Worm (Caenorhabditis elegans): ENCODE measurements around the gene denn-4.

Gene denn-4

DNA sequence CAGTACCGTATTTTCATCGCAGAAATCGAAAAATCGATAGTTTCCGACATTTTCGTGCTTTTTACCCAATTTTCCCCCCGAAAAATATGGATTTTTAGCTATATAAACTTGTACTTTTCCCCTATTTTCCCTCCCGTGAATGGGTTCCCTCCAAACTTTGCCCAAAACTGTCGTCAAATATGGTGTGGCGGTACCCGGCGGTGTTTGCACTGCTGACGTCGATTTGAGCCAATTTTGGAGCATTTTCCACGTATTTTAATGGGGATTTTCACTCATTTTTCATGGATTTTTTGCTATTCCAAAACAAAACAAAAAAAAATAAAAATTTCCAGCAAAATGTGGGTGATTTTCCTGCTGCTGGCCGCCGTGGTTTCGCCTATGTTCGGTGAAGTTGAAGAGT lies 49.6 kb downstream of the denn-4 start, which contains the start of gene Y76B12C.3:
Y76B12C.3 (plus strand) TSS at position 334 of the 400 bp plus-strand sequence.
- TF ChIP-seq unc-120 (tag; optimal IDR thresholded peaks at IDR 0.05; ENCODE audit: poor library complexity, severe bottlenecking) (peak; percentile 21), sptf-1 (tag; optimal IDR thresholded peaks at IDR 0.05) (no peak), elt-3 (tag; optimal IDR thresholded peaks at IDR 0.05) (no peak)

DNA sequence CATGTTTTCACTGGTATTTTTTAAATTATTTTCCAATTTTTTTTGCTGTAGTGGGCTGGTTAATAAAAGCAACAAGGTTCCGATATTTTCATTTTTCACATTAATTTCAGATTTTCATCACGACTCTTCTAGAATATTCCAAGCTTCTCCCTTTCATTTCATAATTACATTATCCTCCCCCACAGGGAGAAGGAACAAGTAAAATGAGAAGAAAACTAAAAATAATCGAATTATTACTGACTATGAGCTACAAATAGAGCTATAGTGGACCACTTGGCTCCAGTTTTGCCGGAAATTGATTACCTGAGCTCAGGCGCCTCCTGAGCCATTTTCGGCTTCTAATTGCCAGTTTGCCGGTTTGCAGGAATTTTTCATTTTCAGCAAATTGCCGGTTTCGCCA lies 51.8 kb downstream of the denn-4 start:
- no peak for TF ChIP-seq cnd-1 (tag; optimal IDR thresholded peaks at IDR 0.05)
- no peak for TF ChIP-seq lin-32 (GFP tag; optimal IDR thresholded peaks at IDR 0.05)
- TF ChIP-seq sem-2 (GFP tag; optimal IDR thresholded peaks at IDR 0.05), result no peak
- no peak for TF ChIP-seq mab-5 (tag; optimal IDR thresholded peaks at IDR 0.05)
- TF ChIP-seq ces-1 (GFP tag; optimal IDR thresholded peaks at IDR 0.05), result peak; percentile 61
- no peak for TF ChIP-seq bed-3 (GFP tag; optimal IDR thresholded peaks at IDR 0.05)

DNA sequence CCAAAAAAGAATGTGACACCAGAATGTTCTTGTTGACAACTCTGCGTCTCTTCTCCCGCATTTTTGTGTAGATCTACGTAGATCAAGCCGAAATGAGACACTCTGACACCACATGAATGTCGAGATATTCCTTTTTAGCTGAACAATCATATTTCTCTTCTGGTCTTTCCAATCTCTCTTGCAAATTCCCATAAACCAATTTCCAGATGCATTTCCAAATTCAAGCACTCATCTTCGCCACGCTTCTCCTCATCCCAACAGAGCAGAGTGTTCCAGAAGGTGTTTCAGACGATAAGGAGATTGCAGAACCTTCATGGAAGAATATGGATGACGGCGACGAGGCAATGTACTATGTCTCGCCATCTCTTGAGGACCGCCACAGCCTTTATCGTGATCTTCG lies 56.0 kb downstream of the denn-4 start, which contains the start of gene Y76B12C.8:
Y76B12C.8 (plus strand) TSS at position 207 of the 400 bp plus-strand sequence.
- no peak for TF ChIP-seq pha-4 (tag; optimal IDR thresholded peaks at IDR 0.05)
- no peak for TF ChIP-seq ces-1 (GFP tag; optimal IDR thresholded peaks at IDR 0.05)
- no peak for TF ChIP-seq lsy-2 (tag; optimal IDR thresholded peaks at IDR 0.05)
- TF ChIP-seq ceh-43 (GFP tag; optimal IDR thresholded peaks at IDR 0.05), result no peak
- no peak for TF ChIP-seq elt-3 (tag; optimal IDR thresholded peaks at IDR 0.05)
- no peak for TF ChIP-seq ceh-83 (GFP tag; optimal IDR thresholded peaks at IDR 0.05)
- TF ChIP-seq mep-1 (tag; optimal IDR thresholded peaks at IDR 0.05), result no peak
- TF ChIP-seq mab-5 (tag; optimal IDR thresholded peaks at IDR 0.05), result no peak
- TF ChIP-seq nhr-28 (tag; optimal IDR thresholded peaks at IDR 0.05), result no peak
- no peak for TF ChIP-seq tbx-8 (GFP tag; optimal IDR thresholded peaks at IDR 0.05)
- no peak for TF ChIP-seq unc-62 (GFP tag; optimal IDR thresholded peaks at IDR 0.05)
- TF ChIP-seq ztf-11 (tag; optimal IDR thresholded peaks at IDR 0.05), result no peak
- no peak for TF ChIP-seq hlh-1 (tag; optimal IDR thresholded peaks at IDR 0.05)
- TF ChIP-seq nhr-237 (tag; optimal IDR thresholded peaks at IDR 0.05), result no peak

DNA sequence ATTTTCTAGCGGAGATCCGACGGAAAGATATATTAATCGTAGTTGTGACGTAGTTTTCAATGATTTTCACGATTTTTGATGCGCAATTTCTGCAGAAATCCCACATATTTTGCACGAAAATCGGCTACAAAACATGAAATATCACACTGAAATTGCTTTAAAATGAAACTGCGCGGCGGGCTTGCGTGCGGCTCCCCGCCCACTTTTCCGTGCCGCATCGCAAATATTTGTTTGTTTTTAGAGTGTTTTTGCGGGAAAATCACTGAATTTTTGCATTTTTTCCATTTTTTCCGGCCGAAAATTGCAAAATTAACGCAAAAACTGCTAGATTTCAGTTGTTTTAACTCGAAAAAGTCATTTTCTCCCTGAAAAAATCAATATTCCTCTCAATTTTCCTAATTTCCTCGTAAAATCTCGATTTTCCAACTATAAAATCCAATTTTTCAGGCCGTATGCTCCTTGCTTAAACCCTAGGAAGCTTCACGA lies 57.2 kb downstream of the denn-4 start, which contains the start of gene Y76B12C.6:
Y76B12C.6 (plus strand) TSS at position 436 of the 486 bp plus-strand sequence.
- TF ChIP-seq unc-120 (tag; optimal IDR thresholded peaks at IDR 0.05; ENCODE audit: poor library complexity, severe bottlenecking), result peak; percentile 34
- TF ChIP-seq tbx-8 (GFP tag; optimal IDR thresholded peaks at IDR 0.05), result peak; percentile 8
- TF ChIP-seq ham-2 (GFP tag; optimal IDR thresholded peaks at IDR 0.05), result peak; percentile 32
- no peak for TF ChIP-seq ceh-39 (tag; optimal IDR thresholded peaks at IDR 0.05)
- peak; percentile 0 for TF ChIP-seq lin-13 (tag; optimal IDR thresholded peaks at IDR 0.05)
- no peak for TF ChIP-seq hlh-1 (tag; optimal IDR thresholded peaks at IDR 0.05)
- peak; percentile 43 for TF ChIP-seq lin-32 (GFP tag; optimal IDR thresholded peaks at IDR 0.05)
- TF ChIP-seq drap-1 (GFP tag; optimal IDR thresholded peaks at IDR 0.05), result peak; percentile 69
- TF ChIP-seq pha-4 (tag; optimal IDR thresholded peaks at IDR 0.05), result peak; percentile 1
- peak; percentile 15 for TF ChIP-seq ces-1 (GFP tag; optimal IDR thresholded peaks at IDR 0.05)
- peak; percentile 29 for TF ChIP-seq bed-3 (GFP tag; optimal IDR thresholded peaks at IDR 0.05)
- TF ChIP-seq unc-62 (GFP tag; optimal IDR thresholded peaks at IDR 0.05), result peak; percentile 8
- peak; percentile 40 for TF ChIP-seq sem-2 (GFP tag; optimal IDR thresholded peaks at IDR 0.05)
- TF ChIP-seq snpc-4 (tag; optimal IDR thresholded peaks at IDR 0.05), result no peak
- TF ChIP-seq mep-1 (tag; optimal IDR thresholded peaks at IDR 0.05), result peak; percentile 55
- TF ChIP-seq cnd-1 (tag; optimal IDR thresholded peaks at IDR 0.05), result peak; percentile 22
- no peak for TF ChIP-seq mab-5 (tag; optimal IDR thresholded peaks at IDR 0.05)
- no peak for TF ChIP-seq nhr-76 (tag; optimal IDR thresholded peaks at IDR 0.05)
- TF ChIP-seq M03D4.4 (tag; optimal IDR thresholded peaks at IDR 0.05), result peak; percentile 80
- TF ChIP-seq mls-2 (tag; optimal IDR thresholded peaks at IDR 0.05), result peak; percentile 77
- peak; percentile 4 for TF ChIP-seq blmp-1 (tag; optimal IDR thresholded peaks at IDR 0.05)
- peak; percentile 57 for TF ChIP-seq ceh-43 (GFP tag; optimal IDR thresholded peaks at IDR 0.05)
- TF ChIP-seq nhr-237 (tag; optimal IDR thresholded peaks at IDR 0.05), result no peak
- peak; percentile 82 for TF ChIP-seq sptf-1 (tag; optimal IDR thresholded peaks at IDR 0.05)
- no peak for TF ChIP-seq ceh-83 (GFP tag; optimal IDR thresholded peaks at IDR 0.05)

DNA sequence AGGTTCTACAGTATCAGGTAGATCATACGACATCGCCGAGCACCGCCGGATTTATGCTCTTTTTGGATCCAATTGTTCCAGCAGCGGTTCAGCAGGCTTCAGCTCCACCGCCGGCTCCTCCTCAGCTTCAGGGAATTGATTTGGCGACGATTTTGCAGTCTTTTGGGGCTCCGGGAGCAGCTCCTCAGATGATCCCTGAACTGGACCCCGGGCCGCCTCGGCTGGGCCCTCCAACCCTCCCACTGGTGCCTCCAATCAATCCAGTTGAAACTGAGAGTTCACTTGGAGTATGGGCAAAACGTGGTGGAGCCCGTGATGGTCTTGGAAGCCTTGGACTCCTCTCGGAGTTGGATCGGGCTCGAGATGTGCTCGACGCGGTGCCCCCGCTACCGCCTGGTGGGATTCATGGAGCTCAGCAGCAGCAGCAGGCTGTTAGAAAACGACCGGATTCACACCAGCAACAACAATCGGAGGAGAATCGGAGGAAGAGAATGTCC lies 67.1 kb downstream of the denn-4 start:
- TF ChIP-seq bed-3 (GFP tag; optimal IDR thresholded peaks at IDR 0.05) (no peak), lin-32 (GFP tag; optimal IDR thresholded peaks at IDR 0.05) (no peak), ceh-43 (GFP tag; optimal IDR thresholded peaks at IDR 0.05) (no peak), cnd-1 (tag; optimal IDR thresholded peaks at IDR 0.05) (no peak), mep-1 (tag; optimal IDR thresholded peaks at IDR 0.05) (no peak), tbx-8 (GFP tag; optimal IDR thresholded peaks at IDR 0.05) (no peak), nhr-28 (tag; optimal IDR thresholded peaks at IDR 0.05) (no peak), lin-13 (tag; optimal IDR thresholded peaks at IDR 0.05) (no peak), unc-39 (tag; optimal IDR thresholded peaks at IDR 0.05) (no peak), mls-2 (tag; optimal IDR thresholded peaks at IDR 0.05) (no peak), nhr-76 (tag; optimal IDR thresholded peaks at IDR 0.05) (no peak), zip-8 (tag; optimal IDR thresholded peaks at IDR 0.05) (no peak), ceh-39 (tag; optimal IDR thresholded peaks at IDR 0.05) (no peak), blmp-1 (tag; optimal IDR thresholded peaks at IDR 0.05) (no peak), ceh-83 (GFP tag; optimal IDR thresholded peaks at IDR 0.05) (no peak), ham-2 (GFP tag; optimal IDR thresholded peaks at IDR 0.05) (no peak), flh-1 (GFP tag; optimal IDR thresholded peaks at IDR 0.05) (no peak), sem-2 (GFP tag; optimal IDR thresholded peaks at IDR 0.05) (no peak), pha-4 (tag; optimal IDR thresholded peaks at IDR 0.05) (no peak), hlh-1 (tag; optimal IDR thresholded peaks at IDR 0.05) (no peak)

Data from whole organism, mixed stage, embryonic.